Fruit fly (Drosophila melanogaster): Measurements from ENCODE around the gene CG42367.

Gene CG42367

dm6 chr2L:9911783-9912182 lies 18.6 kb upstream of the CG42367 start (continued):
- no peak for TF ChIP-seq lbe (GFP tag; optimal IDR thresholded peaks at IDR 0.05)
- TF ChIP-seq CG2889 (GFP tag; IDR thresholded peaks at IDR 0.05): no peak
- TF ChIP-seq vnd (GFP tag; IDR thresholded peaks at IDR 0.05; ENCODE audit: partially characterized antibody): no peak
- TF ChIP-seq pzg (GFP tag; optimal IDR thresholded peaks at IDR 0.05): no peak
- TF ChIP-seq yki (optimal IDR thresholded peaks at IDR 0.05): no peak
- no peak for TF ChIP-seq CG12942 (GFP tag; optimal IDR thresholded peaks at IDR 0.05)
- no peak for TF ChIP-seq CG4820 (GFP tag; optimal IDR thresholded peaks at IDR 0.05)
- TF ChIP-seq CG9817 (tag; optimal IDR thresholded peaks at IDR 0.05): no peak
- TF ChIP-seq az2 (GFP tag; optimal IDR thresholded peaks at IDR 0.05): no peak
- TF ChIP-seq HLH3B (GFP tag; IDR thresholded peaks at IDR 0.05): peak; percentile 38; the same call in 1 of the 2 replicates
- no peak for TF ChIP-seq CG7987 (GFP tag; optimal IDR thresholded peaks at IDR 0.05)
- TF ChIP-seq Sin3A (optimal IDR thresholded peaks at IDR 0.05): no peak
- TF ChIP-seq bbx (GFP tag; IDR thresholded peaks at IDR 0.05; ENCODE audit: partially characterized antibody): no peak
- no peak for TF ChIP-seq her (GFP tag; optimal IDR thresholded peaks at IDR 0.05)
- no peak for TF ChIP-seq Stat92E (GFP tag; optimal IDR thresholded peaks at IDR 0.05)
- TF ChIP-seq Dbx (GFP tag; IDR thresholded peaks at IDR 0.05): no peak
- TF ChIP-seq p53 (GFP tag; optimal IDR thresholded peaks at IDR 0.05): no peak
- TF ChIP-seq CG10321 (GFP tag; IDR thresholded peaks at IDR 0.05): no peak
- TF ChIP-seq CG11695 (GFP tag; IDR thresholded peaks at IDR 0.05): peak; percentile 45; the same call in 1 of the 3 replicates
- TF ChIP-seq danr (GFP tag; IDR thresholded peaks at IDR 0.05): peak; percentile 40; the same call in 1 of the 2 replicates
- no peak for TF ChIP-seq wor (GFP tag; IDR thresholded peaks at IDR 0.05)
- TF ChIP-seq chn (GFP tag; optimal IDR thresholded peaks at IDR 0.05): peak; percentile 2
- TF ChIP-seq otp (GFP tag; IDR thresholded peaks at IDR 0.05): no peak
- no peak for TF ChIP-seq CG10267 (tag; optimal IDR thresholded peaks at IDR 0.05)
- TF ChIP-seq Gug (GFP tag; IDR thresholded peaks at IDR 0.05): peak; percentile 60; the same call in 2 of the 4 replicates
- peak; percentile 88 for TF ChIP-seq Deaf1 (tag; optimal IDR thresholded peaks at IDR 0.05)
- TF ChIP-seq CG33213 (GFP tag; optimal IDR thresholded peaks at IDR 0.05): no peak
- no peak for TF ChIP-seq CG2129 (GFP tag; IDR thresholded peaks at IDR 0.05; ENCODE audit: partially characterized antibody)
- no peak for TF ChIP-seq Ada2b (GFP tag; IDR thresholded peaks at IDR 0.05)
- TF ChIP-seq tna (GFP tag; IDR thresholded peaks at IDR 0.05; ENCODE audit: partially characterized antibody): no peak
- TF ChIP-seq CG4730 (GFP tag; IDR thresholded peaks at IDR 0.05): no peak
- no peak for TF ChIP-seq Mad (GFP tag; optimal IDR thresholded peaks at IDR 0.05)
- no peak for TF ChIP-seq Hr39 (optimal IDR thresholded peaks at IDR 0.05)
- no peak for TF ChIP-seq Sry-δ (GFP tag; optimal IDR thresholded peaks at IDR 0.05)
- no peak for TF ChIP-seq CG17568 (GFP tag; optimal IDR thresholded peaks at IDR 0.05)
- peak; percentile 88 for TF ChIP-seq CG3995 (GFP tag; optimal IDR thresholded peaks at IDR 0.05)
- TF ChIP-seq CG18619 (GFP tag; optimal IDR thresholded peaks at IDR 0.05): peak; percentile 31
- TF ChIP-seq sug (tag; optimal IDR thresholded peaks at IDR 0.05): peak; percentile 7
- no peak for TF ChIP-seq Sox100B (GFP tag; optimal IDR thresholded peaks at IDR 0.05)
- no peak for TF ChIP-seq hbn (GFP tag; IDR thresholded peaks at IDR 0.05; ENCODE audit: partially characterized antibody)
- TF ChIP-seq dpn (GFP tag; optimal IDR thresholded peaks at IDR 0.05): peak; percentile 26 to 36
- no peak for TF ChIP-seq Hr78 (GFP tag; optimal IDR thresholded peaks at IDR 0.05)
- 0 out of 2 replicates have a peak, but pooled peaks have one; percentile 23 for TF ChIP-seq NFAT (GFP tag; IDR thresholded peaks at IDR 0.05)
- no peak for TF ChIP-seq Hr3 (GFP tag; optimal IDR thresholded peaks at IDR 0.05)
- TF ChIP-seq CG2120 (GFP tag; optimal IDR thresholded peaks at IDR 0.05): peak; percentile 42
- TF ChIP-seq nerfin-2 (GFP tag; IDR thresholded peaks at IDR 0.05; ENCODE audit: partially characterized antibody): no peak
- peak; percentile 28 for TF ChIP-seq CG12659 (GFP tag; optimal IDR thresholded peaks at IDR 0.05)
- TF ChIP-seq Side (GFP tag; optimal IDR thresholded peaks at IDR 0.05): peak; percentile 55
- no peak for TF ChIP-seq PHDP (tag; optimal IDR thresholded peaks at IDR 0.05)
- no peak for TF ChIP-seq CG3163 (GFP tag; optimal IDR thresholded peaks at IDR 0.05)
- TF ChIP-seq CG33557 (GFP tag; optimal IDR thresholded peaks at IDR 0.05): no peak
- TF ChIP-seq mam (GFP tag; optimal IDR thresholded peaks at IDR 0.05): peak; percentile 38

All from whole organism, embryonic.